Fruit fly (Drosophila melanogaster): ENCODE data around the gene Rsod.

DNA sequence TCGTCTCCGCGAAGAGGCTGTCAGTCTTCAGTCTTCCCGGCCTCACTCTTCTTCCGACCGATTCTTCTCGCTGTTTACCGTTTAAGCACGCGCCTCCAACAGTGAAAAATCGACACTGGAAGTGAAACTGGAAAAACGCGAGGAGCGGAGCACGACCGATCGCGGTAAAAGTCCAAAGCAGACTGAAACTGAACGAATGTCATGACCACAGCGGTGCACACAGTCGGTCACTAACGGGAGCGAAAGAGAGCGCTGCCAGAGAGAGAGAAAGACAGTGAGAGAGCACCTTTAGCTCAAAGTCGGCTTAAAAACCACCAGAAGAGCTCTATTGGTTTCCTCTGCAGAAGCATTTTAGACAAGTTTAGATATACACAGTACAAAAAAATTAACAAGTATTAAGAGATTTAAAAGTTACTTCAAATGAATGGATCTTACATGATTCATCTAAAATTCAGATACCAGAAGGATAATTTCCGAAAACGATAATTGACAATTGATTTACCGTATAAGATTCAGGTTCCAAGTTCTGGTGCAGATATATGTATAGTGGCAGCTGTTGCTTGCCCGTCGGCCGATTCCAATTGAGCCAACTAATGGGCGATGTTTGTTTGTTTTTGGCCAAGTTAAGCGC, 10.6 kb downstream of the Rsod start, which contains the start of gene CG11498:
- no peak for TF ChIP-seq HmgD (GFP tag; optimal IDR thresholded peaks at IDR 0.05)
- no peak for TF ChIP-seq Adf1 (GFP tag; IDR thresholded peaks at IDR 0.05)
- no peak for TF ChIP-seq gcm (GFP tag; optimal IDR thresholded peaks at IDR 0.05)
- TF ChIP-seq dmrt99B (tag; optimal IDR thresholded peaks at IDR 0.05) = no peak
- no peak for TF ChIP-seq emc (GFP tag; optimal IDR thresholded peaks at IDR 0.05)
- TF ChIP-seq fru (optimal IDR thresholded peaks at IDR 0.05) = no peak
- TF ChIP-seq Aef1 (GFP tag; IDR thresholded peaks at IDR 0.05) = no peak

Measured in whole organism, embryonic.